Worm (Caenorhabditis elegans) whole organism, early embryonic: ENCODE measurements around the gene R144.13.

Experiments
- B0310.2 ChIP-seq: sonication (generic microtip); optimal IDR thresholded peaks from 2 replicates; lab custom pipeline; 2016; ENCODE audit warnings: mild to moderate bottlenecking, missing genetic modification characterization, missing compliant biosample characterization
- F13C5.2 ChIP-seq: sonication (generic microtip); optimal IDR thresholded peaks from 2 replicates; lab custom pipeline; 2017; ENCODE audit warnings: mild to moderate bottlenecking, missing genetic modification characterization, inconsistent platforms, missing compliant biosample characterization
- ama-1 ChIP-seq: fragments of 150-350 bp; optimal IDR thresholded peaks from 2 replicates; lab custom pipeline; 2014
- ceh-13 ChIP-seq: fragments of 200-800 bp; sonication (Bioruptor generic); optimal IDR thresholded peaks from 2 replicates; lab custom pipeline; 2018; ENCODE audit warnings: mild to moderate bottlenecking, missing genetic modification characterization, missing compliant biosample characterization
- ets-7 ChIP-seq: sonication (generic microtip); optimal IDR thresholded peaks from 2 replicates; lab custom pipeline; 2016; ENCODE audit warnings: missing genotype, missing genetic modification characterization, missing compliant biosample characterization
- flt-1 ChIP-seq: fragments of 200-800 bp; sonication (Bioruptor generic); IDR thresholded peaks from 2 replicates; pipeline ENCODE4 v1.3.6; 2022; ENCODE audit warnings: missing genetic modification characterization, missing compliant biosample characterization
- hmbx-1 ChIP-seq: sonication (generic microtip); optimal IDR thresholded peaks from 2 replicates; lab custom pipeline; 2016; ENCODE audit warnings: mild to moderate bottlenecking, missing genetic modification characterization, missing compliant biosample characterization
- hnd-1 ChIP-seq: sonication (generic microtip); optimal IDR thresholded peaks from 2 replicates; lab custom pipeline; 2016; ENCODE audit warnings: missing genetic modification characterization, missing compliant biosample characterization
- scrt-1 ChIP-seq: fragments of 200-800 bp; sonication (Bioruptor generic); IDR thresholded peaks from 2 replicates; pipeline ENCODE4 v1.3.6; 2022; ENCODE audit warnings: missing genetic modification characterization, missing compliant biosample characterization
- sea-1 ChIP-seq: fragments of 200-800 bp; sonication (Bioruptor generic); conservative IDR thresholded peaks from 2 replicates; pipeline ENCODE4 v1.3.6; 2022; ENCODE audit warnings: missing genetic modification characterization, missing compliant biosample characterization
- tbx-37 ChIP-seq: fragments of 200-800 bp; sonication (Bioruptor generic); conservative IDR thresholded peaks from 2 replicates; pipeline ENCODE4 v1.3.6; 2022; ENCODE audit warnings: missing genetic modification reagents, missing genetic modification characterization, missing compliant biosample characterization

- TF ChIP-seq scrt-1 (GFP tag; lab: Robert Waterston, UW) (no peak), hnd-1 (tag; lab: Kevin White, UChicago) (no peak), ama-1 (lab: Kevin White, UChicago) (no peak), tbx-37 (GFP tag; lab: Robert Waterston, UW) (no peak), sea-1 (GFP tag; lab: Robert Waterston, UW) (no peak), F13C5.2 (no peak), flt-1 (GFP tag; lab: Robert Waterston, UW) (no peak), ets-7 (tag; lab: Kevin White, UChicago) (no peak), ceh-13 (GFP tag; lab: Kevin White, UChicago) (no peak), hmbx-1 (tag; lab: Kevin White, UChicago) (no peak), B0310.2 (tag; lab: Kevin White, UChicago) (no peak)
These were observed 1.4 kb upstream of the R144.13 start, which contains the start of gene R144.3 for ce11 chrIII:5021689-5022088.
